Fruit fly (Drosophila melanogaster) whole organism, wandering third instar larva: ENCODE measurements around the gene mex1.

Experiments used
- GATAd ChIP-seq: sonication (Bioruptor generic); optimal IDR thresholded peaks from 2 replicates; lab custom pipeline; 2016; ENCODE audit warnings: missing biosample characterization, missing genetic modification characterization
- Hr78 ChIP-seq: fragments of >200 bp; optimal IDR thresholded peaks from 2 replicates; lab custom pipeline; 2017; ENCODE audit warnings: missing biosample characterization, missing genetic modification characterization
- Jra ChIP-seq: sonication (Bioruptor generic); optimal IDR thresholded peaks from 2 replicates; lab custom pipeline; 2016; ENCODE audit warnings: missing biosample characterization, missing genetic modification characterization
- OdsH ChIP-seq: fragments of 200-800 bp; sonication (Bioruptor generic); optimal IDR thresholded peaks from 2 replicates; lab custom pipeline; 2016; ENCODE audit warnings: missing biosample characterization, mild to moderate bottlenecking, missing genetic modification characterization
- Rel ChIP-seq, 2 experiments: fragments of 200-800 bp; sonication (Bioruptor generic) in 1 of 2; optimal IDR thresholded peaks; 2 replicates in 1 of 2; 3 replicates in 1 of 2; lab custom pipeline; 2016 to 2019; ENCODE audit warnings: mild to moderate bottlenecking in 2 of 2, missing biosample characterization in 2 of 2, missing genetic modification characterization in 2 of 2, moderate library complexity in 1 of 2
- Sp1 ChIP-seq: fragments of 200-800 bp; sonication (Bioruptor generic); optimal IDR thresholded peaks from 3 replicates; lab custom pipeline; 2019; ENCODE audit warnings: missing biosample characterization, mild to moderate bottlenecking, missing genetic modification characterization, moderate library complexity
- Vsx2 ChIP-seq: fragments of 200-300, 225-300 bp; sonication (Bioruptor generic); optimal IDR thresholded peaks from 2 replicates; lab custom pipeline; 2018; ENCODE audit warnings: missing biosample characterization, missing genetic modification characterization; ENCODE audit not compliant: partially characterized antibody
- foxo ChIP-seq, 2 experiments: fragments of 200-800 bp; sonication (Bioruptor generic); optimal IDR thresholded peaks; 2 replicates in 1 of 2; 3 replicates in 1 of 2; lab custom pipeline; 2016 to 2017; ENCODE audit warnings: missing biosample characterization in 2 of 2, missing genetic modification characterization in 2 of 2
- fru ChIP-seq: fragments of 200-800 bp; sonication (Bioruptor generic); optimal IDR thresholded peaks from 3 replicates; lab custom pipeline; 2016; ENCODE audit warnings: missing biosample characterization, mild to moderate bottlenecking, missing genetic modification characterization
- h ChIP-seq: fragments of 200-800 bp; sonication (Bioruptor generic); optimal IDR thresholded peaks from 3 replicates; lab custom pipeline; 2016; ENCODE audit warnings: missing biosample characterization, mild to moderate bottlenecking, missing genetic modification characterization
- psq ChIP-seq: fragments of 200-800 bp; sonication (Bioruptor generic); optimal IDR thresholded peaks from 3 replicates; lab custom pipeline; 2017; ENCODE audit warnings: missing biosample characterization, mild to moderate bottlenecking, missing genetic modification characterization, moderate library complexity
- rgr ChIP-seq: fragments of 200-800 bp; sonication (Bioruptor generic); optimal IDR thresholded peaks from 3 replicates; lab custom pipeline; 2016; ENCODE audit warnings: missing biosample characterization, mild to moderate bottlenecking, missing genetic modification characterization

- no peak for TF ChIP-seq Jra (GFP tag; lab: Kevin White, UChicago)
- TF ChIP-seq fru (GFP tag; lab: Kevin White, UChicago) = no peak
- no peak for TF ChIP-seq h (GFP tag; lab: Kevin White, UChicago)
- TF ChIP-seq Vsx2 (GFP tag; lab: Kevin White, UChicago) = no peak
- TF ChIP-seq foxo (GFP tag; optimal IDR thresholded peaks at IDR 0.05; lab: Kevin White, UChicago) = no peak
- no peak for TF ChIP-seq psq (GFP tag; lab: Kevin White, UChicago)
- TF ChIP-seq Rel (GFP tag; optimal IDR thresholded peaks at IDR 0.05; lab: Kevin White, UChicago) = no peak
- no peak for TF ChIP-seq Rel (tag; optimal IDR thresholded peaks at IDR 0.05; lab: Kevin White, UChicago)
- no peak for TF ChIP-seq OdsH
- no peak for TF ChIP-seq Sp1
- TF ChIP-seq rgr (GFP tag; lab: Kevin White, UChicago) = no peak
- no peak for TF ChIP-seq GATAd (GFP tag; lab: Kevin White, UChicago)
- TF ChIP-seq Hr78 (GFP tag; lab: Kevin White, UChicago) = no peak
Measured at dm6 chr3L:15526712-15527111, 7.3 kb upstream of the mex1 start, which contains the start of gene CG33985.
